5 fruit fly cellular contexts compared by ENCODE assay signal in the genomic region with DNA sequence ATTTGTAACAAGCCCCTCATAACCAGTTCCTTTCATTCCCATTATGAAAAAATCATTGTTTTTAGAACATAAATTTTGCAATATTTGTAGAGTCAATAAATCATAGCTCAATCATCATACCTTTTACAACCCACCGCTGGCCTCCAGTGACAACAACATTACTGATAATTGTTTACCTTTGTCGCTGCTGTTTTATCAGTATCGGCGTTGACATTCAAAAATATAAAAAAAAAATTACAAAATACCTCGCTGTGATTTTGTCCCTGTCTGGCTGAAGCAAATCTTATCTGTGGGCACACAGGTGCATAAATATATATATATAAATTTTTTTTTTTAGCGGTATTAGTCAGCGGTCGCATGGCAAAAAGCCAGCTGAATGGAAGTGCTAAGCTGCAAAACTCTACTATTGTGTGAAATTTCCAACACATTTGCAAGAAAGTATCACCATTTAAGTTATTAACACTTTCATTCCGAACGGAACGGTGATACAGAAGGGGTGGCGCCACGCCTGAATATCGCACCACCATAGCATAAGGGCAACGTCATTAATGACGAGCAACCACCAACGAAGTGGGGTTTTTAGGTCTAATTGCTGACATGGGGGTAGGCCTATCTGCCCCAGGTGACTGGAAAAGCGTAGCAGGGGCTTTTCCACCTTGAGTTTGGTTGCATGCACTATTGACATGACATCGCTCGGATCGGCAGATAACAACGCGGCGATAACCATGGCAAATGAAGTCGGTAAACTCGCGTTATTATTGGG.
A peak's percentile ranks its signal among the peaks of the same experiment; 100 is the strongest.
TF ChIP-seq lines count a peak whose summit lies in the region.

No protein-coding gene starts in this region.

- no peak for TF ChIP-seq CTCF in whole organism, embryonic (GFP tag; optimal IDR thresholded peaks at IDR 0.05; lab: Kevin White, UChicago)

TF ChIP-seq in whole organism, adult, 20 proteins besides CTCF, POLR2A, EP300 and RAD21:
- TF ChIP-seq pad (GFP tag; optimal IDR thresholded peaks at IDR 0.05; lab: Kevin White, UChicago), result no peak
- TF ChIP-seq kay (GFP tag; lab: Kevin White, UChicago; ENCODE audit: borderline replicate concordance), result peak; percentile 88
- peak; percentile 53 for TF ChIP-seq cic (GFP tag; optimal IDR thresholded peaks at IDR 0.05; lab: Kevin White, UChicago)
- no peak for TF ChIP-seq CG1620 (GFP tag; optimal IDR thresholded peaks at IDR 0.05; lab: Kevin White, UChicago)
- no peak for TF ChIP-seq CG33017 (tag; optimal IDR thresholded peaks at IDR 0.05; lab: Kevin White, UChicago)
- peak; percentile 11 for TF ChIP-seq Mnt (GFP tag; optimal IDR thresholded peaks at IDR 0.05; lab: Kevin White, UChicago)
- TF ChIP-seq bab1 (GFP tag; optimal IDR thresholded peaks at IDR 0.05; lab: Kevin White, UChicago), result no peak
- peak; percentile 8 for TF ChIP-seq CG7045 (GFP tag; optimal IDR thresholded peaks at IDR 0.05; lab: Kevin White, UChicago)
- peak; percentile 25 for TF ChIP-seq CG12768 (GFP tag; optimal IDR thresholded peaks at IDR 0.05; lab: Kevin White, UChicago)
- no peak for TF ChIP-seq tj (GFP tag; optimal IDR thresholded peaks at IDR 0.05; lab: Kevin White, UChicago)

TF ChIP-seq in whole organism, embryonic, 481 proteins besides CTCF, POLR2A, EP300 and RAD21 (continues in another document):
- no peak for TF ChIP-seq CG1024 (GFP tag; IDR thresholded peaks at IDR 0.05; lab: Robert Waterston, UW)
- peak; percentile 91 for TF ChIP-seq CG34376 (GFP tag; optimal IDR thresholded peaks at IDR 0.05; lab: Kevin White, UChicago)
- TF ChIP-seq gt (GFP tag; IDR thresholded peaks at IDR 0.05; lab: Robert Waterston, UW), result no peak
- no peak for TF ChIP-seq CG4360 (GFP tag; IDR thresholded peaks at IDR 0.05; lab: Robert Waterston, UW)
- no peak for TF ChIP-seq Atf6 (GFP tag; IDR thresholded peaks at IDR 0.05; lab: Robert Waterston, UW)
- TF ChIP-seq sens-2 (GFP tag; IDR thresholded peaks at IDR 0.05; lab: Robert Waterston, UW), result 0 out of 2 replicates have a peak, but pooled peaks have one; percentile 21
- TF ChIP-seq CG13894 (tag; optimal IDR thresholded peaks at IDR 0.05; lab: Kevin White, UChicago), result peak; percentile 11
- peak; percentile 3 for TF ChIP-seq CG12391 (tag; optimal IDR thresholded peaks at IDR 0.05; lab: Kevin White, UChicago)
- TF ChIP-seq az2 (GFP tag; optimal IDR thresholded peaks at IDR 0.05; lab: Kevin White, UChicago), result no peak
- peak in 1 of 2 experiments; percentile 63 for TF ChIP-seq Hr78 (GFP tag; optimal IDR thresholded peaks at IDR 0.05; lab: Kevin White, UChicago)
- peak; percentile 35 for TF ChIP-seq grn (GFP tag; optimal IDR thresholded peaks at IDR 0.05; lab: Kevin White, UChicago)
- TF ChIP-seq CG15514 (GFP tag; optimal IDR thresholded peaks at IDR 0.05; lab: Kevin White, UChicago), result peak; percentile 38
- peak; percentile 36 for TF ChIP-seq caup (GFP tag; optimal IDR thresholded peaks at IDR 0.05; lab: Kevin White, UChicago; ENCODE audit: severe bottlenecking)
- TF ChIP-seq sqz (GFP tag; optimal IDR thresholded peaks at IDR 0.05; lab: Kevin White, UChicago), result peak; percentile 91
- peak; percentile 39 for TF ChIP-seq Fer1 (GFP tag; optimal IDR thresholded peaks at IDR 0.05; lab: Kevin White, UChicago)
- TF ChIP-seq sd (tag; optimal IDR thresholded peaks at IDR 0.05; lab: Kevin White, UChicago), result peak; percentile 85
- no peak for TF ChIP-seq CG8290 (GFP tag; optimal IDR thresholded peaks at IDR 0.05; lab: Kevin White, UChicago)
- TF ChIP-seq CG8290 (tag; optimal IDR thresholded peaks at IDR 0.05; lab: Kevin White, UChicago), result peak in 1 of 2 experiments; percentile 6

TF ChIP-seq in whole organism, prepupa, 60 proteins besides CTCF, POLR2A, EP300 and RAD21 (continues in another document):
- peak; percentile 91 for TF ChIP-seq svp (GFP tag; lab: Kevin White, UChicago)
- no peak for TF ChIP-seq CG6792 (GFP tag; optimal IDR thresholded peaks at IDR 0.05; lab: Kevin White, UChicago)
- TF ChIP-seq CG7368 (GFP tag; optimal IDR thresholded peaks at IDR 0.05; lab: Kevin White, UChicago), result no peak
- TF ChIP-seq lz (GFP tag; optimal IDR thresholded peaks at IDR 0.05; lab: Kevin White, UChicago), result no peak
- TF ChIP-seq CG9139 (GFP tag; optimal IDR thresholded peaks at IDR 0.05; lab: Kevin White, UChicago), result no peak
- TF ChIP-seq CG34406 (GFP tag; optimal IDR thresholded peaks at IDR 0.05; lab: Kevin White, UChicago), result no peak
- TF ChIP-seq vri (GFP tag; optimal IDR thresholded peaks at IDR 0.05; lab: Kevin White, UChicago), result peak; percentile 51
- peak; percentile 7 for TF ChIP-seq Eip78C (GFP tag; lab: Kevin White, UChicago)
- TF ChIP-seq Sox15 (GFP tag; optimal IDR thresholded peaks at IDR 0.05; lab: Kevin White, UChicago), result no peak
- TF ChIP-seq fkh (GFP tag; optimal IDR thresholded peaks at IDR 0.05; lab: Kevin White, UChicago), result peak; percentile 65
- TF ChIP-seq Eip93F (GFP tag; optimal IDR thresholded peaks at IDR 0.05; lab: Kevin White, UChicago), result peak; percentile 65
- no peak for TF ChIP-seq fd85E (GFP tag; optimal IDR thresholded peaks at IDR 0.05; lab: Kevin White, UChicago)
- TF ChIP-seq CG10631 (GFP tag; optimal IDR thresholded peaks at IDR 0.05; lab: Kevin White, UChicago), result no peak
- no peak for TF ChIP-seq CG8119 (GFP tag; IDR thresholded peaks at IDR 0.05; lab: Robert Waterston, UW)
- no peak for TF ChIP-seq CG16779 (tag; optimal IDR thresholded peaks at IDR 0.05; lab: Kevin White, UChicago)
- TF ChIP-seq CG10669 (GFP tag; optimal IDR thresholded peaks at IDR 0.05; lab: Kevin White, UChicago), result no peak
- no peak for TF ChIP-seq achi (GFP tag; optimal IDR thresholded peaks at IDR 0.05; lab: Kevin White, UChicago)
- TF ChIP-seq esn (GFP tag; optimal IDR thresholded peaks at IDR 0.05; lab: Kevin White, UChicago), result no peak
- no peak for TF ChIP-seq Blimp-1 (GFP tag; optimal IDR thresholded peaks at IDR 0.05; lab: Kevin White, UChicago)
- TF ChIP-seq CG4318 (GFP tag; optimal IDR thresholded peaks at IDR 0.05; lab: Kevin White, UChicago), result no peak

TF ChIP-seq in whole organism, pupa, 21 proteins besides CTCF, POLR2A, EP300 and RAD21:
- no peak for TF ChIP-seq CG15710 (tag; optimal IDR thresholded peaks at IDR 0.05; lab: Kevin White, UChicago)
- TF ChIP-seq CG10348 (GFP tag; IDR thresholded peaks at IDR 0.05; lab: Robert Waterston, UW), result no peak
- TF ChIP-seq Pif1A (GFP tag; optimal IDR thresholded peaks at IDR 0.05; lab: Kevin White, UChicago), result peak; percentile 12
- TF ChIP-seq CG32121 (GFP tag; IDR thresholded peaks at IDR 0.05; lab: Robert Waterston, UW), result no peak
- TF ChIP-seq CG9948 (tag; optimal IDR thresholded peaks at IDR 0.05; lab: Kevin White, UChicago), result no peak
- no peak for TF ChIP-seq EcR (GFP tag; optimal IDR thresholded peaks at IDR 0.05; lab: Kevin White, UChicago)
- no peak for TF ChIP-seq CG13204 (GFP tag; optimal IDR thresholded peaks at IDR 0.05; lab: Kevin White, UChicago)

TF ChIP-seq in whole organism, wandering third instar larva, 38 proteins besides CTCF, POLR2A, EP300 and RAD21:
- TF ChIP-seq N (GFP tag; optimal IDR thresholded peaks at IDR 0.05; lab: Kevin White, UChicago) (no peak), Sp1 (GFP tag; optimal IDR thresholded peaks at IDR 0.05; lab: Kevin White, UChicago) (no peak), GATAd (GFP tag; optimal IDR thresholded peaks at IDR 0.05; lab: Kevin White, UChicago) (no peak), foxo (GFP tag; optimal IDR thresholded peaks at IDR 0.05; lab: Kevin White, UChicago) (no peak), jim (GFP tag; optimal IDR thresholded peaks at IDR 0.05; lab: Kevin White, UChicago) (no peak), tai (GFP tag; optimal IDR thresholded peaks at IDR 0.05; lab: Kevin White, UChicago) (no peak), rgr (GFP tag; optimal IDR thresholded peaks at IDR 0.05; lab: Kevin White, UChicago) (no peak), Rel (GFP tag; optimal IDR thresholded peaks at IDR 0.05; lab: Kevin White, UChicago) (peak; percentile 1), Rel (tag; optimal IDR thresholded peaks at IDR 0.05; lab: Kevin White, UChicago) (peak; percentile 50), Hr83 (GFP tag; optimal IDR thresholded peaks at IDR 0.05; lab: Kevin White, UChicago; ENCODE audit: poor library complexity, severe bottlenecking) (no peak), psq (GFP tag; optimal IDR thresholded peaks at IDR 0.05; lab: Kevin White, UChicago) (no peak), Vsx2 (GFP tag; optimal IDR thresholded peaks at IDR 0.05; lab: Kevin White, UChicago; ENCODE audit: partially characterized antibody) (no peak), CrebA (GFP tag; optimal IDR thresholded peaks at IDR 0.05; lab: Kevin White, UChicago; ENCODE audit: borderline replicate concordance) (no peak), fru (GFP tag; optimal IDR thresholded peaks at IDR 0.05; lab: Kevin White, UChicago) (no peak), usp (GFP tag; optimal IDR thresholded peaks at IDR 0.05; lab: Kevin White, UChicago) (no peak), Hnf4 (GFP tag; optimal IDR thresholded peaks at IDR 0.05; lab: Kevin White, UChicago) (peak; percentile 21), h (GFP tag; optimal IDR thresholded peaks at IDR 0.05; lab: Kevin White, UChicago) (no peak), HLH106 (tag; optimal IDR thresholded peaks at IDR 0.05; lab: Kevin White, UChicago) (no peak), Abd-B (GFP tag; optimal IDR thresholded peaks at IDR 0.05; lab: Kevin White, UChicago) (no peak), sage (GFP tag; optimal IDR thresholded peaks at IDR 0.05; lab: Kevin White, UChicago) (peak; percentile 21), Hr78 (GFP tag; optimal IDR thresholded peaks at IDR 0.05; lab: Kevin White, UChicago) (no peak), dl (GFP tag; optimal IDR thresholded peaks at IDR 0.05; lab: Kevin White, UChicago; ENCODE audit: insufficient read depth in 1 of 2, partially characterized antibody in 2 of 2) (no peak), br (GFP tag; optimal IDR thresholded peaks at IDR 0.05; lab: Kevin White, UChicago) (no peak), dsf (GFP tag; optimal IDR thresholded peaks at IDR 0.05; lab: Kevin White, UChicago; ENCODE audit: borderline replicate concordance) (no peak), OdsH (GFP tag; optimal IDR thresholded peaks at IDR 0.05; lab: Kevin White, UChicago) (no peak)
TF ChIP-seq in whole organism, wandering third instar larva: peak in this region for 3.
